Worm (Caenorhabditis elegans): Measurements from ENCODE around the gene C50F4.12.
A peak's percentile ranks its signal among the peaks of the same experiment; 100 is the strongest.

ce11 chrV:9545238-9545709 is 5.7 kb upstream of the C50F4.12 start, which contains the start of the genes his-35 and his-41:
- TF ChIP-seq nfya-2 (GFP tag; IDR thresholded peaks at IDR 0.05) (no peak), tbp1 (GFP tag; optimal IDR thresholded peaks at IDR 0.05) (peak; percentile 27), rpc-1 (optimal IDR thresholded peaks at IDR 0.05) (no peak), rpc-1 (tag; optimal IDR thresholded peaks at IDR 0.05) (no peak), aptf-3 (GFP tag; IDR thresholded peaks at IDR 0.05) (no peak), D2030.7 (GFP tag; IDR thresholded peaks at IDR 0.05) (no peak), lsy-27 (tag; optimal IDR thresholded peaks at IDR 0.05; ENCODE audit: borderline replicate concordance, insufficient read depth) (no peak), attf-5 (GFP tag; optimal IDR thresholded peaks at IDR 0.05) (peak; percentile 50), F23B12.7 (tag; optimal IDR thresholded peaks at IDR 0.05; ENCODE audit: insufficient read depth) (no peak), nhr-90 (tag; optimal IDR thresholded peaks at IDR 0.05) (no peak), madf-8 (GFP tag; conservative IDR thresholded peaks at IDR 0.05) (no peak), zfh-2 (GFP tag; conservative IDR thresholded peaks at IDR 0.05) (peak; percentile 75)
